Fruit fly (Drosophila melanogaster) whole organism, embryonic: Measurements from ENCODE around the gene CG7548.

Experiments used
- CG10274 ChIP-seq: fragments of 200-800 bp; sonication (Bioruptor generic); optimal IDR thresholded peaks from 3 replicates; lab custom pipeline; 2017; ENCODE audit warnings: missing biosample characterization, mild to moderate bottlenecking, missing genetic modification characterization
- CG14965 ChIP-seq: fragments of 200-800 bp; sonication (Bioruptor generic); optimal IDR thresholded peaks from 2 replicates; lab custom pipeline; 2016; ENCODE audit warnings: missing biosample characterization, missing genetic modification characterization, borderline replicate concordance
- CG17186 ChIP-seq: fragments of 200-800 bp; sonication (Bioruptor generic); optimal IDR thresholded peaks from 3 replicates; lab custom pipeline; 2017; ENCODE audit warnings: missing biosample characterization, missing genetic modification reagents, missing genetic modification characterization
- CG31441 ChIP-seq: fragments of 200-800 bp; sonication (Bioruptor generic); IDR thresholded peaks from 2 replicates; pipeline ENCODE4 v1.3.6; 2022; ENCODE audit warnings: missing biosample characterization, missing genetic modification characterization
- CG8478 ChIP-seq: fragments of >200 bp; optimal IDR thresholded peaks from 2 replicates; lab custom pipeline; 2018
- dmrt99B ChIP-seq: fragments of 200-800 bp; sonication (Bioruptor generic); optimal IDR thresholded peaks from 2 replicates; lab custom pipeline; 2018; ENCODE audit warnings: missing biosample characterization, mild to moderate bottlenecking, missing genetic modification characterization, moderate library complexity
- hb ChIP-seq: fragments of 200-800 bp; sonication (Bioruptor generic); IDR thresholded peaks from 3 replicates; pipeline ENCODE4 v1.3.6; 2022; ENCODE audit warnings: missing biosample characterization, missing genetic modification characterization; ENCODE audit not compliant: partially characterized antibody

DNA sequence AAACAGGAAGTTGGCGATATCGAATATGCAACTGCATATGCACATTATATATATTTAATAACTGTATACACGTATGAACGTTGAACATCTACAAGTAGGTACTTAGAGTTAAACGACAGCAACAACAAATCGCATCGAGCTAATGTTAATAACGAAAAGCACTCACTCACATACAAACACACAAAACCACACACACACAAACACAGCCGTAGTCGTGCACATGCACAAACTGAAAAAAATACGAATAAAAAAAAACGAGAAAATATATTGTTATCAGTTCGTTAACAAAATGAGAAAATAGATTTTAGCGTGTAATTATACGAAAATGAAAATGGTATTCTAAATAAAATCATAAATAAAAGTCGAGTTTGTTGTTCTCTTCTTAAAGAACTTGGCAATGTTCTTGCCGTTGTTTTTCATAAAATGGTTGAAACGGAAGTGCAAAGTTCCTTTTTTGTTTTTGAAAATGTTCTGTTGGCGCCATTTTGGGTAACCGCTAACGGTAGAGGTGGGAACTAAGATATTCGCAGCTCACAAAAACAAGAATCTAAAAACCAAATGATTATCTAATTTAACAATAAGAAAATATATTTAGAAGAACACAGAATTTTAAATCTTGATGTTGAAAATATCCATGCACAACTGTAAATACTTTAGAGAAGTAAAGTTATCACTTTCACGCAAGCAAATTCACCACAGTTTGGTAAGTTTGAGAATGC, 21.8 kb upstream of the CG7548 start:
- TF ChIP-seq CG14965 (GFP tag; lab: Kevin White, UChicago) (no peak), CG8478 (lab: Kevin White, UChicago) (no peak), CG31441 (GFP tag; lab: Robert Waterston, UW) (no peak), hb (GFP tag; lab: Robert Waterston, UW) (no peak), CG17186 (no peak), CG10274 (GFP tag; lab: Kevin White, UChicago) (no peak), dmrt99B (tag; lab: Kevin White, UChicago) (no peak)
